Worm (Caenorhabditis elegans) whole organism, young adult: ENCODE results near the gene F48B9.1.

Experiments
- B0261.1 ChIP-seq: sonication (generic microtip); optimal IDR thresholded peaks from 2 replicates; lab custom pipeline; 2016; ENCODE audit warnings: mild to moderate bottlenecking, missing genetic modification characterization, moderate library complexity, missing compliant biosample characterization
- C17E4.6 ChIP-seq: fragments of 200-800 bp; sonication (Bioruptor generic); IDR thresholded peaks from 2 replicates; pipeline ENCODE4 v1.3.6; 2022; ENCODE audit warnings: missing genetic modification reagents, missing genetic modification characterization, missing compliant biosample characterization
- D2030.7 ChIP-seq: fragments of 200-800 bp; sonication (Bioruptor generic); IDR thresholded peaks from 2 replicates; pipeline ENCODE4 v1.3.6; 2022; ENCODE audit warnings: missing genetic modification reagents, missing genetic modification characterization, missing compliant biosample characterization
- F52B5.7 ChIP-seq: sonication (generic microtip); optimal IDR thresholded peaks from 2 replicates; lab custom pipeline; 2016; ENCODE audit warnings: mild to moderate bottlenecking, missing genetic modification characterization, missing compliant biosample characterization
- F57C9.4 ChIP-seq: sonication (generic microtip); optimal IDR thresholded peaks from 2 replicates; lab custom pipeline; 2017; ENCODE audit warnings: mild to moderate bottlenecking, missing genetic modification characterization, missing compliant biosample characterization
- Y67H2A.10 ChIP-seq: fragments of 200-800 bp; sonication (Bioruptor generic); conservative IDR thresholded peaks from 2 replicates; pipeline ENCODE4 v1.3.6; 2022; ENCODE audit warnings: missing genetic modification reagents, missing genetic modification characterization, missing compliant biosample characterization
- Y95B8A.8 ChIP-seq: fragments of 200-800 bp; sonication (Bioruptor generic); IDR thresholded peaks from 2 replicates; pipeline ENCODE4 v1.3.6; 2022; ENCODE audit warnings: missing genetic modification reagents, missing genetic modification characterization, missing compliant biosample characterization
- attf-5 ChIP-seq: fragments of 200-800 bp; sonication (Bioruptor generic); optimal IDR thresholded peaks from 2 replicates; lab custom pipeline; 2018; ENCODE audit warnings: mild to moderate bottlenecking, missing genetic modification characterization, missing compliant biosample characterization
- bed-1 ChIP-seq: fragments of 200-800 bp; sonication (Bioruptor generic); IDR thresholded peaks from 2 replicates; pipeline ENCODE4 v1.3.6; 2022; ENCODE audit warnings: missing genetic modification reagents, missing genetic modification characterization, missing compliant biosample characterization
- cebp-2 ChIP-seq: fragments of 200-800 bp; sonication (Bioruptor generic); IDR thresholded peaks from 2 replicates; pipeline ENCODE4 v1.3.6; 2022; ENCODE audit warnings: missing genetic modification characterization, missing compliant biosample characterization
- ceh-100 ChIP-seq: fragments of 200-800 bp; sonication (Bioruptor generic); IDR thresholded peaks from 2 replicates; pipeline ENCODE4 v1.3.6; 2022; ENCODE audit warnings: missing genetic modification reagents, missing genetic modification characterization, missing compliant biosample characterization
- ceh-27 ChIP-seq: fragments of 200-800 bp; sonication (Bioruptor generic); optimal IDR thresholded peaks from 2 replicates; lab custom pipeline; 2018; ENCODE audit warnings: mild to moderate bottlenecking, missing genetic modification characterization, moderate library complexity, missing compliant biosample characterization
- dpff-1 ChIP-seq: sonication (generic microtip); optimal IDR thresholded peaks from 2 replicates; lab custom pipeline; 2017; ENCODE audit warnings: mild to moderate bottlenecking, missing genetic modification characterization, missing compliant biosample characterization
- egl-44 ChIP-seq: fragments of 200-800 bp; sonication (Bioruptor generic); IDR thresholded peaks from 2 replicates; pipeline ENCODE4 v1.3.6; 2022; ENCODE audit warnings: missing genetic modification reagents, missing genetic modification characterization, missing compliant biosample characterization
- gei-17 ChIP-seq: fragments of 200-800 bp; sonication (Bioruptor generic); optimal IDR thresholded peaks from 2 replicates; lab custom pipeline; 2018; ENCODE audit warnings: mild to moderate bottlenecking, missing genetic modification characterization, missing compliant biosample characterization
- hlh-12 ChIP-seq: sonication (generic microtip); optimal IDR thresholded peaks from 2 replicates; lab custom pipeline; 2016; ENCODE audit warnings: missing genetic modification characterization, missing compliant biosample characterization
- hlh-26 ChIP-seq: fragments of 200-800 bp; sonication (Bioruptor generic); conservative IDR thresholded peaks from 2 replicates; pipeline ENCODE4 v1.3.6; 2022; ENCODE audit warnings: missing genetic modification reagents, missing genetic modification characterization, missing compliant biosample characterization
- hmg-1.2 ChIP-seq: fragments of 200-800 bp; sonication (Bioruptor generic); IDR thresholded peaks from 2 replicates; pipeline ENCODE4 v1.3.6; 2022; ENCODE audit warnings: missing genetic modification reagents, missing genetic modification characterization, missing compliant biosample characterization
- lag-1 ChIP-seq: fragments of 200-800 bp; sonication (Bioruptor generic); IDR thresholded peaks from 2 replicates; pipeline ENCODE4 v1.3.6; 2022; ENCODE audit warnings: missing genetic modification reagents, missing genetic modification characterization, missing compliant biosample characterization
- let-526 ChIP-seq: fragments of 200-800 bp; sonication (Bioruptor generic); IDR thresholded peaks from 2 replicates; pipeline ENCODE4 v1.3.6; 2022; ENCODE audit warnings: missing genetic modification reagents, missing genetic modification characterization, missing compliant biosample characterization
- lin-40 ChIP-seq: sonication (generic microtip); optimal IDR thresholded peaks from 2 replicates; lab custom pipeline; 2016; ENCODE audit warnings: missing genetic modification characterization, mild to moderate bottlenecking, missing compliant biosample characterization, missing genotype, missing genetic modification reagents
- lsl-1 ChIP-seq: fragments of 200-800 bp; sonication (Bioruptor generic); optimal IDR thresholded peaks from 2 replicates; lab custom pipeline; 2018; ENCODE audit warnings: mild to moderate bottlenecking, missing genetic modification characterization, moderate library complexity, missing compliant biosample characterization
- madf-10 ChIP-seq: sonication (generic microtip); optimal IDR thresholded peaks from 2 replicates; lab custom pipeline; 2016; ENCODE audit warnings: mild to moderate bottlenecking, missing genetic modification characterization, missing compliant biosample characterization
- mxl-1 ChIP-seq: sonication (generic microtip); optimal IDR thresholded peaks from 2 replicates; lab custom pipeline; 2016; ENCODE audit warnings: missing genetic modification characterization, missing compliant biosample characterization
- nhr-179 ChIP-seq: sonication (generic microtip); optimal IDR thresholded peaks from 2 replicates; lab custom pipeline; 2016; ENCODE audit warnings: mild to moderate bottlenecking, missing genetic modification characterization, missing compliant biosample characterization
- pbrm-1 ChIP-seq: fragments of 200-800 bp; sonication (Bioruptor generic); IDR thresholded peaks from 2 replicates; pipeline ENCODE4 v1.3.6; 2022; ENCODE audit warnings: missing genetic modification reagents, missing genetic modification characterization, missing compliant biosample characterization
- rpc-1 ChIP-seq, 2 experiments: fragments of 150-350 bp in 1 of 2; sonication (generic microtip) in 1 of 2; optimal IDR thresholded peaks; 2 replicates each; lab custom pipeline; 2014 to 2018; ENCODE audit warnings: missing biosample characterization in 1 of 2, missing genetic modification characterization in 1 of 2, missing genetic modification reagents in 1 of 2, missing genotype in 1 of 2
- sdz-38 ChIP-seq: sonication (generic microtip); optimal IDR thresholded peaks from 2 replicates; lab custom pipeline; 2016; ENCODE audit warnings: missing genotype, missing genetic modification characterization, missing compliant biosample characterization
- sea-2 ChIP-seq: fragments of 200-800 bp; sonication (Bioruptor generic); IDR thresholded peaks from 2 replicates; pipeline ENCODE4 v1.3.6; 2022; ENCODE audit warnings: missing genetic modification characterization, missing compliant biosample characterization
- sptf-2 ChIP-seq: fragments of 200-800 bp; sonication (Bioruptor generic); optimal IDR thresholded peaks from 2 replicates; lab custom pipeline; 2018; ENCODE audit warnings: mild to moderate bottlenecking, missing genetic modification characterization, missing compliant biosample characterization
- tlf-1 ChIP-seq: fragments of 200-800 bp; sonication (Bioruptor generic); optimal IDR thresholded peaks from 2 replicates; lab custom pipeline; 2018; ENCODE audit warnings: mild to moderate bottlenecking, missing genetic modification characterization, missing compliant biosample characterization
- xnd-1 ChIP-seq: sonication (generic microtip); optimal IDR thresholded peaks from 2 replicates; lab custom pipeline; 2016; ENCODE audit warnings: missing genotype, missing genetic modification reagents, missing genetic modification characterization, missing compliant biosample characterization
- zfh-2 ChIP-seq: fragments of 200-800 bp; sonication (Bioruptor generic); conservative IDR thresholded peaks from 2 replicates; pipeline ENCODE4 v1.3.6; 2022; ENCODE audit warnings: missing genetic modification reagents, missing genetic modification characterization, missing compliant biosample characterization
- ztf-18 ChIP-seq: sonication (generic microtip); optimal IDR thresholded peaks from 2 replicates; lab custom pipeline; 2016; ENCODE audit warnings: missing genotype, mild to moderate bottlenecking, missing genetic modification characterization, missing compliant biosample characterization

Gene F48B9.1

DNA sequence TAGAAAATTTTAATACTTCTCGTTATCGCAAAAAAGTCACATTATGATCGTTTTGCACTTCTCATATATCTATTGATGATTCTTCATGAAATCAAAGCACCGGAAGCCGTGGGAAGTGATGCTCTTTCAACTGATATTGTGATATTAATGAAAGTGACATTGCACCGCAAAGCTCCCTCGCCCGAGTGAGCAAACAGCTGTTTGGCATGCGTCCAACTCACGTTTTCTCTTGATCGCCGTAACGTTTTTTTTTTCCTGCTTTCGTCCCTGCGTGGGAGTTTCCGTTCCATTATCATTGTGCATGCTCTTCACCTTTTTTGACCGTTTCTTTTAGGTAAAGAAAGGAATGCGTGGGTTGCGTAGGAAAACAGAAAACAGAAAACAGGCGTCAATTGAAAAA lies 8.2 kb downstream of the F48B9.1 start:
- TF ChIP-seq ceh-27 (GFP tag; lab: Kevin White, UChicago), result no peak
- TF ChIP-seq F52B5.7 (tag; lab: Kevin White, UChicago), result no peak

DNA sequence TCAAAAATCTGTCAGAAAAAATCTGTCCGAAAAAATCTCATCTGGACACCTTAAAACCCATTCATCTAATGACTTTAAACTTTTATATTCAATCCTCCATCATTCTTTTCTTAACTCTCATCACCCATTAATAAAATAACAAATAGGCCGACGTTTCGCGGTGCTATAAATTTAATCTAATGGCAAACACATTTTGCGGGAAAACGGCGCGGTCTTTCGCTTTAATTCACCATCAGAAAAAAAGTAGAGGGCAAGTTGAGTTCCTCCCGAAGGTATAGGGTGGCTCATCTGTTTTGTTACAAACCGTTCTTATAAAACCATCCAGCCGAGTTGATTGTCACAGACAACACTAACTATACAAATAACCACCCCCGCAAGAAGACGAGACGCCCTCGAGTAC lies 10.1 kb downstream of the F48B9.1 start:
- TF ChIP-seq tlf-1 (no peak), rpc-1 (optimal IDR thresholded peaks at IDR 0.05; lab: Kevin White, UChicago) (no peak), rpc-1 (tag; optimal IDR thresholded peaks at IDR 0.05; lab: Kevin White, UChicago) (no peak), bed-1 (GFP tag; lab: Robert Waterston, UW) (no peak), xnd-1 (tag; lab: Kevin White, UChicago) (no peak), lag-1 (no peak), ceh-27 (GFP tag; lab: Kevin White, UChicago) (no peak), lin-40 (tag; lab: Kevin White, UChicago) (no peak), C17E4.6 (no peak)

ce11 chrX:2191925-2192554 lies 11.4 kb downstream of the F48B9.1 start, which contains the start of gene gap-1:
gap-1 (plus strand) TSS chrX:2192504.
- TF ChIP-seq ztf-18 (tag; lab: Kevin White, UChicago) (no peak), D2030.7 (GFP tag; lab: Robert Waterston, UW) (no peak), hmg-1.2 (GFP tag; lab: Robert Waterston, UW) (no peak), Y67H2A.10 (no peak), attf-5 (GFP tag; lab: Kevin White, UChicago) (no peak), dpff-1 (tag; lab: Kevin White, UChicago) (no peak)

DNA sequence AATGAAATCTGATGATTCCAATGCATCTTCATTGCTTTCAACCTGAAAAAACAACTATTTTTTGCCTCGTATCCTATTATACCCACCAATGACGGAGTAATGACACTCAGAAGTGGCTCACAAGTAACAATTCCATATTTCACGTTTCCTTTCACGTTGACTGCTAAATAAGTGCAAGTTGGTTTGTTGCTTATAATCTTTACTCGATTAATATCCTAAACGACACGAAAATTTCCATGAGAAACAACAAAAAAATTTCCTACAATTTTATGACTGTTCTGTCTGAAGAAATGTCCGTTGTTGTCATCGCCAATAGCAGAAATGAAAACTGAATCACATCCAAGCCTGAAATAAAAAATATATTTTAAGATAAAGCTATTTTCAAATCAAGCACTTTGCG lies 16.8 kb downstream of the F48B9.1 start:
- TF ChIP-seq sea-2 (GFP tag; lab: Robert Waterston, UW), result no peak
- TF ChIP-seq, all 124 proteins: peak for 0

DNA sequence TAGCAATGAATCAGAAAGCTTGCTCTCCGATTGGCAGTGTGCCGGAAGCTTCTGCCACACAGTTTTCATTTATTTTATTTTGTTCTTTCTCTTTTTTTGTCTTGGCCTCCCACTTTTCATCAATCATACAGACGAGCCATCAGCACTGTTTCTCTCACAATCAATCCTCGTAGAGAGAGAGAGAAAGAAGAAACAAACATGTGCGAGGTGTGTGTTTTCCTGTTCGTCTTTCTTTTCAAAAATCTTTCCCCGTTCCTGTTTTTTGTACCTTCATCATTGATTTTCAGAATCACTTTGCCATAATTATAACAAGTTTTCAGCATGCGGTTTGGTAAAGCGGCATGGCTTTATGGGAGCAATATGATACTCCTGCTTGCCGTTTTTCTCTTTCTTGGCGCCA lies 18.5 kb downstream of the F48B9.1 start, which contains the start of gene T24C12.1:
TSS of gene T24C12.1 (plus strand) at position 301 of the 400 bp plus-strand sequence.
- no peak for TF ChIP-seq cebp-2 (GFP tag; lab: Robert Waterston, UW)
- TF ChIP-seq madf-10 (tag; lab: Kevin White, UChicago), result no peak
- no peak for TF ChIP-seq sptf-2
- TF ChIP-seq nhr-179 (tag; lab: Kevin White, UChicago), result no peak
- no peak for TF ChIP-seq D2030.7 (GFP tag; lab: Robert Waterston, UW)
- no peak for TF ChIP-seq lag-1
- TF ChIP-seq hlh-12 (tag; lab: Kevin White, UChicago), result no peak
- TF ChIP-seq B0261.1, result no peak
- TF ChIP-seq zfh-2 (GFP tag; lab: Robert Waterston, UW), result no peak
- no peak for TF ChIP-seq hlh-26 (GFP tag; lab: Robert Waterston, UW)
- no peak for TF ChIP-seq gei-17 (GFP tag; lab: Kevin White, UChicago)
- TF ChIP-seq Y95B8A.8 (GFP tag; lab: Robert Waterston, UW), result no peak
- no peak for TF ChIP-seq sdz-38
- no peak for TF ChIP-seq egl-44 (GFP tag; lab: Robert Waterston, UW)
- TF ChIP-seq pbrm-1 (GFP tag; lab: Robert Waterston, UW), result no peak
- TF ChIP-seq mxl-1 (tag; lab: Kevin White, UChicago), result no peak
- TF ChIP-seq F57C9.4 (tag; lab: Kevin White, UChicago), result no peak
- no peak for TF ChIP-seq lsl-1 (GFP tag; lab: Kevin White, UChicago)
- no peak for TF ChIP-seq let-526 (GFP tag; lab: Robert Waterston, UW)
- no peak for TF ChIP-seq ceh-100 (GFP tag; lab: Robert Waterston, UW)
